Worm (Caenorhabditis elegans): ENCODE results near the gene T24H10.4.

T24H10.4 gene

ce11 chrII:9099017-9099416 lies 10.3 kb upstream of the T24H10.4 start, which contains the start of gene T24H10.1:
TSS of gene T24H10.1 (plus strand) at chrII:9099371.
- TF ChIP-seq lin-38 (GFP tag; IDR thresholded peaks at IDR 0.05) = peak; percentile 79
- TF ChIP-seq unc-39 (tag; optimal IDR thresholded peaks at IDR 0.05) = no peak
- no peak for TF ChIP-seq aly-2 (tag; optimal IDR thresholded peaks at IDR 0.05)
- no peak for TF ChIP-seq zip-11 (GFP tag; IDR thresholded peaks at IDR 0.05)
- peak; percentile 11 for TF ChIP-seq F10B5.3 (tag; optimal IDR thresholded peaks at IDR 0.05)
- no peak for TF ChIP-seq egl-27 (tag; optimal IDR thresholded peaks at IDR 0.05)
- peak; percentile 71 for TF ChIP-seq rbr-2 (tag; optimal IDR thresholded peaks at IDR 0.05)
- no peak for TF ChIP-seq nhr-41 (GFP tag; IDR thresholded peaks at IDR 0.05)
- peak; percentile 19 for TF ChIP-seq nhr-77 (tag; optimal IDR thresholded peaks at IDR 0.05)
- peak; percentile 70 for TF ChIP-seq lin-13 (GFP tag; optimal IDR thresholded peaks at IDR 0.05)
- peak; percentile 43; the same call in 1 of the 2 replicates for TF ChIP-seq T26A8.4 (GFP tag; IDR thresholded peaks at IDR 0.05)
- TF ChIP-seq T20F7.1 (GFP tag; optimal IDR thresholded peaks at IDR 0.05) = peak; percentile 65
- TF ChIP-seq php-3 (GFP tag; IDR thresholded peaks at IDR 0.05) = peak; percentile 14; the same call in 1 of the 2 replicates
- TF ChIP-seq lin-1 (GFP tag; IDR thresholded peaks at IDR 0.05) = no peak
- TF ChIP-seq pha-4 (GFP tag; IDR thresholded peaks at IDR 0.05) = no peak
- peak; percentile 15 for TF ChIP-seq pha-4 (tag; optimal IDR thresholded peaks at IDR 0.05)
- peak; percentile 19; the same call in 1 of the 2 replicates for TF ChIP-seq ctbp-1 (GFP tag; IDR thresholded peaks at IDR 0.05)
- peak; percentile 44; the same call in 1 of the 2 replicates for TF ChIP-seq arid-1 (GFP tag; conservative IDR thresholded peaks at IDR 0.05)
- no peak for TF ChIP-seq aha-1 (tag)
- peak; percentile 48 for TF ChIP-seq F37D6.2 (tag; optimal IDR thresholded peaks at IDR 0.05)
- TF ChIP-seq spr-3 (GFP tag; optimal IDR thresholded peaks at IDR 0.05) = no peak
- peak; percentile 4 for TF ChIP-seq F49E8.2 (tag; optimal IDR thresholded peaks at IDR 0.05; ENCODE audit: borderline replicate concordance)
- peak; percentile 37 for TF ChIP-seq ama-1 (optimal IDR thresholded peaks at IDR 0.05)
- TF ChIP-seq hlh-30 (tag; optimal IDR thresholded peaks at IDR 0.05; ENCODE audit: insufficient read depth) = peak; percentile 39
- TF ChIP-seq nhr-11 (tag; optimal IDR thresholded peaks at IDR 0.05) = peak; percentile 47
- TF ChIP-seq nhr-48 (tag; optimal IDR thresholded peaks at IDR 0.05) = peak; percentile 56
- TF ChIP-seq lir-3 (tag; optimal IDR thresholded peaks at IDR 0.05) = no peak
- TF ChIP-seq dmd-6 (GFP tag; IDR thresholded peaks at IDR 0.05) = peak; percentile 65
- no peak for TF ChIP-seq daf-19 (GFP tag; conservative IDR thresholded peaks at IDR 0.05)
- no peak for TF ChIP-seq ZK337.2 (GFP tag; IDR thresholded peaks at IDR 0.05)
- TF ChIP-seq nhr-42 (GFP tag; IDR thresholded peaks at IDR 0.05) = no peak
- TF ChIP-seq spr-1 (tag; optimal IDR thresholded peaks at IDR 0.05) = peak; percentile 31
- peak; percentile 51 for TF ChIP-seq nhr-25 (tag; optimal IDR thresholded peaks at IDR 0.05; ENCODE audit: borderline replicate concordance, insufficient read depth)
- no peak for TF ChIP-seq Y75B8A.6 (GFP tag; IDR thresholded peaks at IDR 0.05)
- TF ChIP-seq dmd-8 (GFP tag; IDR thresholded peaks at IDR 0.05) = no peak
- TF ChIP-seq hmg-1.1 (GFP tag; IDR thresholded peaks at IDR 0.05) = peak; percentile 53
- TF ChIP-seq mes-2 (tag; optimal IDR thresholded peaks at IDR 0.05; ENCODE audit: poor library complexity, severe bottlenecking) = peak; percentile 80
- TF ChIP-seq daf-16 (GFP tag; optimal IDR thresholded peaks at IDR 0.05) = no peak
- peak; percentile 40 for TF ChIP-seq daf-16 (tag; optimal IDR thresholded peaks at IDR 0.05)
- peak; percentile 64 for TF ChIP-seq hlh-11 (tag; optimal IDR thresholded peaks at IDR 0.05)
- peak in 1 of 2 experiments; percentile 96 for TF ChIP-seq unc-62 (GFP tag; optimal IDR thresholded peaks at IDR 0.05 in 1 of 2)
- no peak for TF ChIP-seq unc-62 (tag; optimal IDR thresholded peaks at IDR 0.05)
- TF ChIP-seq dpl-1 (GFP tag; optimal IDR thresholded peaks at IDR 0.05) = peak; percentile 75
- TF ChIP-seq dve-1 (tag; optimal IDR thresholded peaks at IDR 0.05; ENCODE audit: insufficient read depth) = peak; percentile 61
- no peak for TF ChIP-seq attf-4 (tag; optimal IDR thresholded peaks at IDR 0.05)
- TF ChIP-seq zfp-2 (tag; optimal IDR thresholded peaks at IDR 0.05) = no peak
- TF ChIP-seq snpc-4 (tag; optimal IDR thresholded peaks at IDR 0.05) = no peak
- no peak for TF ChIP-seq jun-1 (tag; optimal IDR thresholded peaks at IDR 0.05)
- no peak for TF ChIP-seq nhr-237 (tag; optimal IDR thresholded peaks at IDR 0.05)
- TF ChIP-seq nhr-102 (tag; optimal IDR thresholded peaks at IDR 0.05) = peak; percentile 55
- peak; percentile 37 for TF ChIP-seq nhr-6 (tag; optimal IDR thresholded peaks at IDR 0.05)
- TF ChIP-seq D1046.2 (GFP tag; IDR thresholded peaks at IDR 0.05) = no peak

Data from whole organism, L4 larva.